Worm (Caenorhabditis elegans) whole organism, L3 larva: ENCODE results near the gene Y57G11C.1142.
A peak's percentile ranks its signal among the peaks of the same experiment; 100 is the strongest.

Experiments
- R02D3.7 ChIP-seq: fragments of 150-350 bp; optimal IDR thresholded peaks from 2 replicates; lab custom pipeline; 2014; ENCODE audit warnings: missing biosample characterization, missing genetic modification characterization
- ZK546.5 ChIP-seq: sonication (generic microtip); optimal IDR thresholded peaks from 2 replicates; lab custom pipeline; 2017; ENCODE audit warnings: missing biosample characterization, missing genetic modification characterization
- aly-2 ChIP-seq: fragments of 150-350 bp; optimal IDR thresholded peaks from 2 replicates; lab custom pipeline; 2014; ENCODE audit warnings: missing biosample characterization, missing genetic modification characterization
- ama-1 ChIP-seq: fragments of 150-350 bp; optimal IDR thresholded peaks from 2 replicates; lab custom pipeline; 2018
- ceh-16 ChIP-seq: sonication (generic microtip); optimal IDR thresholded peaks from 2 replicates; lab custom pipeline; 2017; ENCODE audit warnings: missing biosample characterization, missing genetic modification characterization
- ceh-28 ChIP-seq: fragments of 150-350 bp; optimal IDR thresholded peaks from 2 replicates; lab custom pipeline; 2014; ENCODE audit warnings: missing biosample characterization, missing genetic modification reagents, missing genetic modification characterization
- ceh-82 ChIP-seq: fragments of 150-350 bp; optimal IDR thresholded peaks from 2 replicates; lab custom pipeline; 2014; ENCODE audit warnings: missing biosample characterization, missing genetic modification characterization
- ceh-9 ChIP-seq: sonication (generic microtip); optimal IDR thresholded peaks from 2 replicates; lab custom pipeline; 2018; ENCODE audit warnings: missing biosample characterization, missing genetic modification characterization
- daf-12 ChIP-seq: fragments of 150-350 bp; optimal IDR thresholded peaks from 2 replicates; lab custom pipeline; 2014; ENCODE audit warnings: missing biosample characterization, missing genetic modification reagents, missing genetic modification characterization
- egl-27 ChIP-seq: sonication (generic microtip); optimal IDR thresholded peaks from 4 replicates; lab custom pipeline; 2017; ENCODE audit warnings: missing biosample characterization, missing genetic modification reagents, missing genetic modification characterization
- egl-5 ChIP-seq: fragments of 150-350 bp; optimal IDR thresholded peaks from 2 replicates; lab custom pipeline; 2017; ENCODE audit warnings: missing biosample characterization, missing genetic modification reagents, missing genetic modification characterization, inconsistent platforms
- elt-1 ChIP-seq: fragments of 150-350 bp; optimal IDR thresholded peaks from 2 replicates; lab custom pipeline; 2014; ENCODE audit warnings: missing biosample characterization, missing genetic modification characterization
- elt-2 ChIP-seq: sonication (generic microtip); optimal IDR thresholded peaks from 2 replicates; lab custom pipeline; 2016; ENCODE audit warnings: missing genetic modification reagents, mild to moderate bottlenecking, missing genetic modification characterization, missing compliant biosample characterization
- elt-3 ChIP-seq, 3 experiments: fragments of 150-350 bp in 1 of 3; sonication (generic microtip) in 2 of 3; optimal IDR thresholded peaks; 2 replicates in 2 of 3; 4 replicates in 1 of 3; lab custom pipeline; 2014 to 2017; ENCODE audit warnings: missing biosample characterization in 3 of 3, missing genetic modification characterization in 3 of 3
- eor-1 ChIP-seq, 2 experiments: fragments of 150-350 bp; optimal IDR thresholded peaks; 2 replicates each; lab custom pipeline; 2014 to 2018; ENCODE audit warnings: missing biosample characterization in 2 of 2, missing genetic modification characterization in 2 of 2
- fkh-10 ChIP-seq: sonication (generic microtip); optimal IDR thresholded peaks from 2 replicates; lab custom pipeline; 2017; ENCODE audit warnings: missing biosample characterization, missing genetic modification reagents, missing genetic modification characterization
- fkh-2 ChIP-seq: fragments of 150-350 bp; optimal IDR thresholded peaks from 2 replicates; lab custom pipeline; 2014; ENCODE audit warnings: missing biosample characterization, missing genetic modification reagents, missing genetic modification characterization
- fos-1 ChIP-seq: fragments of 150-350 bp; optimal IDR thresholded peaks from 2 replicates; lab custom pipeline; 2014; ENCODE audit warnings: missing biosample characterization, missing genetic modification characterization
- hmg-11 ChIP-seq: sonication (generic microtip); optimal IDR thresholded peaks from 2 replicates; lab custom pipeline; 2016; ENCODE audit warnings: missing genetic modification characterization, missing compliant biosample characterization
- jun-1 ChIP-seq: fragments of 150-350 bp; optimal IDR thresholded peaks from 2 replicates; lab custom pipeline; 2014; ENCODE audit warnings: missing biosample characterization, missing genetic modification reagents, missing genetic modification characterization
- lin-15B ChIP-seq: fragments of 150-350 bp; optimal IDR thresholded peaks from 2 replicates; lab custom pipeline; 2014; ENCODE audit warnings: missing biosample characterization, missing genetic modification characterization
- lin-39 ChIP-seq: fragments of 150-350 bp; optimal IDR thresholded peaks from 2 replicates; lab custom pipeline; 2018; ENCODE audit warnings: missing biosample characterization, missing genetic modification reagents, missing genetic modification characterization
- lsy-12 ChIP-seq: sonication (generic microtip); optimal IDR thresholded peaks from 2 replicates; lab custom pipeline; 2016; ENCODE audit warnings: mild to moderate bottlenecking, missing genetic modification characterization, missing compliant biosample characterization
- mdl-1 ChIP-seq: fragments of 150-350 bp; optimal IDR thresholded peaks from 2 replicates; lab custom pipeline; 2014; ENCODE audit warnings: missing biosample characterization, missing genetic modification characterization
- mml-1 ChIP-seq: fragments of 150-350 bp; sonication (generic microtip); optimal IDR thresholded peaks from 3 replicates; lab custom pipeline; 2014; ENCODE audit warnings: missing biosample characterization, missing genetic modification characterization
- nfya-1 ChIP-seq: sonication (generic microtip); optimal IDR thresholded peaks from 2 replicates; lab custom pipeline; 2017; ENCODE audit warnings: missing genetic modification characterization, mild to moderate bottlenecking, missing compliant biosample characterization, antibody characterized with exemption, moderate library complexity; ENCODE audit not compliant: insufficient read depth
- nhr-11 ChIP-seq: fragments of 150-350 bp; optimal IDR thresholded peaks from 2 replicates; lab custom pipeline; 2014; ENCODE audit warnings: missing biosample characterization, missing genetic modification characterization
- nhr-12 ChIP-seq: fragments of 150-350 bp; optimal IDR thresholded peaks from 2 replicates; lab custom pipeline; 2014; ENCODE audit warnings: missing biosample characterization, missing genetic modification characterization
- nhr-23 ChIP-seq: fragments of 150-350 bp; optimal IDR thresholded peaks from 2 replicates; lab custom pipeline; 2014; ENCODE audit warnings: missing biosample characterization, missing genetic modification reagents, missing genetic modification characterization
- nhr-237 ChIP-seq: fragments of 150-350 bp; optimal IDR thresholded peaks from 2 replicates; lab custom pipeline; 2014; ENCODE audit warnings: missing biosample characterization, missing genetic modification characterization
- nhr-25 ChIP-seq: sonication (generic microtip); optimal IDR thresholded peaks from 2 replicates; lab custom pipeline; 2017; ENCODE audit warnings: missing biosample characterization, missing genetic modification characterization
- nhr-28 ChIP-seq: fragments of 150-350 bp; optimal IDR thresholded peaks from 2 replicates; lab custom pipeline; 2014; ENCODE audit warnings: missing biosample characterization, missing genetic modification characterization
- nhr-43 ChIP-seq: sonication (generic microtip); optimal IDR thresholded peaks from 2 replicates; lab custom pipeline; 2016; ENCODE audit warnings: mild to moderate bottlenecking, missing genetic modification characterization, missing compliant biosample characterization; ENCODE audit not compliant: poor library complexity, severe bottlenecking
- nhr-67 ChIP-seq: fragments of 150-350 bp; optimal IDR thresholded peaks from 2 replicates; lab custom pipeline; 2014; ENCODE audit warnings: missing biosample characterization, missing genetic modification characterization
- nhr-76 ChIP-seq: fragments of 150-350 bp; sonication (generic microtip); optimal IDR thresholded peaks from 5 replicates; lab custom pipeline; 2014; ENCODE audit warnings: missing biosample characterization, missing genetic modification characterization
- nhr-77 ChIP-seq: fragments of 150-350 bp; optimal IDR thresholded peaks from 2 replicates; lab custom pipeline; 2014; ENCODE audit warnings: missing biosample characterization, missing genetic modification characterization
- pha-4 ChIP-seq: fragments of 150-350 bp; optimal IDR thresholded peaks from 2 replicates; lab custom pipeline; 2014; ENCODE audit warnings: missing biosample characterization, missing genetic modification reagents, missing genetic modification characterization
- pqm-1 ChIP-seq: fragments of 150-350 bp; optimal IDR thresholded peaks from 2 replicates; lab custom pipeline; 2017; ENCODE audit warnings: missing biosample characterization, missing genetic modification characterization, inconsistent platforms
- sea-2 ChIP-seq: fragments of 150-350 bp; sonication (generic microtip); optimal IDR thresholded peaks from 4 replicates; lab custom pipeline; 2014; ENCODE audit warnings: missing biosample characterization, missing genetic modification reagents, missing genetic modification characterization
- skn-1 ChIP-seq: fragments of 150-350 bp; optimal IDR thresholded peaks from 2 replicates; lab custom pipeline; 2014; ENCODE audit warnings: missing biosample characterization, missing genetic modification characterization
- snpc-4 ChIP-seq: fragments of 150-350 bp; optimal IDR thresholded peaks from 2 replicates; lab custom pipeline; 2014; ENCODE audit warnings: missing biosample characterization, missing genetic modification characterization
- tbx-2 ChIP-seq: sonication (generic microtip); optimal IDR thresholded peaks from 2 replicates; lab custom pipeline; 2016; ENCODE audit warnings: mild to moderate bottlenecking, missing genetic modification characterization, missing compliant biosample characterization
- unc-39 ChIP-seq: sonication (generic microtip); optimal IDR thresholded peaks from 4 replicates; lab custom pipeline; 2017; ENCODE audit warnings: missing biosample characterization, missing genetic modification characterization
- unc-62 ChIP-seq: fragments of 150-350 bp; sonication (generic microtip); optimal IDR thresholded peaks from 4 replicates; lab custom pipeline; 2014; ENCODE audit warnings: missing biosample characterization, missing genetic modification reagents, missing genetic modification characterization
- zag-1 ChIP-seq: fragments of 150-350 bp; optimal IDR thresholded peaks from 2 replicates; lab custom pipeline; 2014; ENCODE audit warnings: missing biosample characterization, missing genetic modification characterization
- ztf-11 ChIP-seq: fragments of 150-350 bp; optimal IDR thresholded peaks from 2 replicates; lab custom pipeline; 2014; ENCODE audit warnings: missing biosample characterization, missing genetic modification characterization
- ztf-4 ChIP-seq: fragments of 150-350 bp; optimal IDR thresholded peaks from 2 replicates; lab custom pipeline; 2014; ENCODE audit warnings: missing biosample characterization, missing genetic modification characterization

Y57G11C.1142 gene

ce11 chrIV:14824201-14824600 is 21.8 kb downstream of the Y57G11C.1142 start:
- TF ChIP-seq hmg-11 (tag; lab: Kevin White, UChicago) (no peak), R02D3.7 (tag; lab: Kevin White, UChicago) (no peak), ama-1 (lab: Kevin White, UChicago) (no peak), egl-5 (tag; lab: Kevin White, UChicago) (no peak), nhr-77 (tag; lab: Kevin White, UChicago) (no peak), ceh-9 (tag; lab: Kevin White, UChicago) (no peak), snpc-4 (tag; lab: Kevin White, UChicago) (no peak), elt-2 (tag; lab: Kevin White, UChicago) (no peak), sea-2 (GFP tag; lab: Kevin White, UChicago) (no peak), nhr-23 (tag; lab: Kevin White, UChicago) (no peak)

ce11 chrIV:14824878-14825352 is 22.5 kb downstream of the Y57G11C.1142 start, which contains the start of gene sec-61.A:
sec-61.A (minus strand) TSS chrIV:14825264.
- TF ChIP-seq ceh-82 (tag; lab: Kevin White, UChicago) (peak; percentile 53), elt-3 (tag; optimal IDR thresholded peaks at IDR 0.05; lab: Kevin White, UChicago) (peak in 1 of 3 experiments; percentile 64), aly-2 (tag; lab: Kevin White, UChicago) (no peak), mml-1 (no peak), unc-62 (GFP tag; lab: Kevin White, UChicago) (no peak), lin-15B (tag; lab: Kevin White, UChicago) (peak; percentile 71), ceh-9 (tag; lab: Kevin White, UChicago) (no peak), nhr-77 (tag; lab: Kevin White, UChicago) (no peak), ztf-4 (tag; lab: Kevin White, UChicago) (no peak), hmg-11 (tag; lab: Kevin White, UChicago) (peak; percentile 88), elt-2 (tag; lab: Kevin White, UChicago) (peak; percentile 61), ZK546.5 (tag; lab: Kevin White, UChicago) (no peak), ztf-11 (tag; lab: Kevin White, UChicago) (no peak), fkh-10 (GFP tag; lab: Kevin White, UChicago) (peak; percentile 32), lsy-12 (tag; lab: Kevin White, UChicago) (peak; percentile 79), egl-27 (tag; lab: Kevin White, UChicago) (no peak), nhr-76 (tag; lab: Kevin White, UChicago) (no peak), tbx-2 (peak; percentile 41), nfya-1 (tag; lab: Kevin White, UChicago) (peak; percentile 89), snpc-4 (tag; lab: Kevin White, UChicago) (peak; percentile 75), pqm-1 (no peak), skn-1 (tag; lab: Kevin White, UChicago) (peak; percentile 65), fos-1 (tag; lab: Kevin White, UChicago) (no peak), jun-1 (peak; percentile 69), nhr-25 (tag; lab: Kevin White, UChicago) (peak; percentile 65), nhr-28 (tag; lab: Kevin White, UChicago) (no peak), sea-2 (GFP tag; lab: Kevin White, UChicago) (no peak), ama-1 (lab: Kevin White, UChicago) (no peak), fkh-2 (tag; lab: Kevin White, UChicago) (no peak), nhr-43 (tag; lab: Kevin White, UChicago) (peak; percentile 40), nhr-12 (tag; lab: Kevin White, UChicago) (no peak), nhr-67 (tag; lab: Kevin White, UChicago) (no peak), lin-39 (tag; lab: Kevin White, UChicago) (peak; percentile 64), unc-39 (no peak), ceh-16 (tag; lab: Kevin White, UChicago) (no peak), zag-1 (tag; lab: Kevin White, UChicago) (peak; percentile 53), ceh-28 (peak; percentile 41), elt-1 (no peak), nhr-11 (tag; lab: Kevin White, UChicago) (no peak), nhr-237 (tag; lab: Kevin White, UChicago) (no peak), R02D3.7 (tag; lab: Kevin White, UChicago) (peak; percentile 48), pha-4 (tag; lab: Kevin White, UChicago) (peak; percentile 49), mdl-1 (peak; percentile 21), daf-12 (tag; lab: Kevin White, UChicago) (no peak), nhr-23 (tag; lab: Kevin White, UChicago) (peak; percentile 49), egl-5 (tag; lab: Kevin White, UChicago) (no peak), eor-1 (tag; optimal IDR thresholded peaks at IDR 0.05; lab: Kevin White, UChicago) (no peak)
